Fruit fly (Drosophila melanogaster) whole organism, embryonic: ENCODE data around the gene mAChR-C.

ENCODE experiments used
- Abd-B ChIP-seq: fragments of 200-800 bp; sonication (Bioruptor generic); optimal IDR thresholded peaks from 2 replicates; lab custom pipeline; 2018; ENCODE audit warnings: missing biosample characterization, mild to moderate bottlenecking, missing genetic modification characterization, moderate library complexity
- Atf6 ChIP-seq: fragments of 200-800 bp; sonication (Bioruptor generic); IDR thresholded peaks from 2 replicates; pipeline ENCODE4 v1.3.6; 2022; ENCODE audit warnings: missing biosample characterization, missing genetic modification characterization
- BtbVII ChIP-seq: fragments of 200-800 bp; sonication (Bioruptor generic); optimal IDR thresholded peaks from 3 replicates; lab custom pipeline; 2017; ENCODE audit warnings: missing biosample characterization, mild to moderate bottlenecking, missing genetic modification characterization
- CG10147 ChIP-seq: fragments of 200-800 bp; sonication (Bioruptor generic); optimal IDR thresholded peaks from 2 replicates; lab custom pipeline; 2019; ENCODE audit warnings: missing biosample characterization, mild to moderate bottlenecking, missing genetic modification characterization, moderate library complexity
- CG10366 ChIP-seq: fragments of 200-800 bp; sonication (Bioruptor generic); IDR thresholded peaks from 2 replicates; pipeline ENCODE4 v1.3.6; 2022; ENCODE audit warnings: missing biosample characterization, missing genetic modification characterization
- CG14050 ChIP-seq: fragments of 200-800 bp; sonication (Bioruptor generic); IDR thresholded peaks from 3 replicates; pipeline ENCODE4 v1.3.6; 2022; ENCODE audit warnings: missing biosample characterization, missing genetic modification characterization
- CG14441 ChIP-seq: fragments of 200-800 bp; sonication (Bioruptor generic); IDR thresholded peaks from 2 replicates; pipeline ENCODE4 v1.3.6; 2022; ENCODE audit warnings: missing biosample characterization, missing genetic modification characterization
- CG14860 ChIP-seq: fragments of 200-800 bp; sonication (Bioruptor generic); IDR thresholded peaks from 3 replicates; pipeline ENCODE4 v1.3.6; 2022; ENCODE audit warnings: missing biosample characterization, missing genetic modification characterization; ENCODE audit not compliant: partially characterized antibody
- CG15269 ChIP-seq: fragments of 200-800 bp; sonication (Bioruptor generic); optimal IDR thresholded peaks from 2 replicates; lab custom pipeline; 2018; ENCODE audit warnings: missing biosample characterization, mild to moderate bottlenecking, missing genetic modification characterization, moderate library complexity
- CG15514 ChIP-seq: fragments of 200-800 bp; sonication (Bioruptor generic); optimal IDR thresholded peaks from 3 replicates; lab custom pipeline; 2017; ENCODE audit warnings: missing biosample characterization, missing genetic modification characterization, mild to moderate bottlenecking, moderate library complexity, missing genetic modification reagents
- CG16815 ChIP-seq: fragments of 200-800 bp; sonication (Bioruptor generic); optimal IDR thresholded peaks from 3 replicates; lab custom pipeline; 2017; ENCODE audit warnings: missing biosample characterization, mild to moderate bottlenecking, missing genetic modification characterization
- CG17328 ChIP-seq: fragments of 200-800 bp; sonication (Bioruptor generic); IDR thresholded peaks from 2 replicates; pipeline ENCODE4 v1.3.6; 2022; ENCODE audit warnings: missing biosample characterization, missing genetic modification characterization
- CG18764 ChIP-seq: fragments of 200-800 bp; sonication (Bioruptor generic); optimal IDR thresholded peaks from 3 replicates; lab custom pipeline; 2016; ENCODE audit warnings: missing biosample characterization, missing genetic modification characterization
- CG2202 ChIP-seq: fragments of 200-800 bp; sonication (Bioruptor generic); optimal IDR thresholded peaks from 2 replicates; lab custom pipeline; 2018; ENCODE audit warnings: missing biosample characterization, mild to moderate bottlenecking, missing genetic modification characterization
- CG2678 ChIP-seq: fragments of 200-800 bp; sonication (Bioruptor generic); optimal IDR thresholded peaks from 3 replicates; lab custom pipeline; 2019; ENCODE audit warnings: missing biosample characterization, mild to moderate bottlenecking, missing genetic modification characterization, moderate library complexity
- CG2712 ChIP-seq: fragments of 200-800 bp; optimal IDR thresholded peaks from 3 replicates; lab custom pipeline; 2019; ENCODE audit warnings: missing biosample characterization, mild to moderate bottlenecking, missing genetic modification characterization, moderate library complexity
- CG4707 ChIP-seq: fragments of 200-800 bp; sonication (Bioruptor generic); optimal IDR thresholded peaks from 2 replicates; lab custom pipeline; 2018; ENCODE audit warnings: missing biosample characterization, mild to moderate bottlenecking, missing genetic modification characterization, moderate library complexity
- CG5953 ChIP-seq: fragments of 200-800 bp; sonication (Bioruptor generic); IDR thresholded peaks from 2 replicates; pipeline ENCODE4 v1.3.6; 2022; ENCODE audit warnings: missing biosample characterization, missing genetic modification characterization
- CG6654 ChIP-seq: fragments of 200-800 bp; sonication (Bioruptor generic); optimal IDR thresholded peaks from 2 replicates; lab custom pipeline; 2017; ENCODE audit warnings: missing biosample characterization, mild to moderate bottlenecking, missing genetic modification characterization
- CG6689 ChIP-seq: fragments of 200-800 bp; sonication (Bioruptor generic); IDR thresholded peaks from 2 replicates; pipeline ENCODE4 v1.3.6; 2022; ENCODE audit warnings: missing biosample characterization, missing genetic modification characterization
- CG8388 ChIP-seq: fragments of 200-800 bp; sonication (Bioruptor generic); optimal IDR thresholded peaks from 2 replicates; lab custom pipeline; 2019; ENCODE audit warnings: missing biosample characterization, mild to moderate bottlenecking, missing genetic modification characterization, moderate library complexity
- CkIIα-i1 ChIP-seq: fragments of 200-800 bp; sonication (Bioruptor generic); IDR thresholded peaks from 2 replicates; pipeline ENCODE4 v1.3.6; 2022; ENCODE audit warnings: missing biosample characterization, missing genetic modification characterization
- Drgx ChIP-seq: fragments of 200-800 bp; sonication (Bioruptor generic); IDR thresholded peaks from 2 replicates; pipeline ENCODE4 v1.3.6; 2022; ENCODE audit warnings: missing biosample characterization, missing genetic modification characterization
- GATAe ChIP-seq: fragments of 200-800 bp; sonication (Bioruptor generic); conservative IDR thresholded peaks from 2 replicates; pipeline ENCODE4 v1.3.6; 2022; ENCODE audit warnings: missing biosample characterization, missing genetic modification characterization
- HLH3B ChIP-seq: fragments of 200-800 bp; sonication (Bioruptor generic); IDR thresholded peaks from 2 replicates; pipeline ENCODE4 v1.3.6; 2022; ENCODE audit warnings: missing biosample characterization, missing genetic modification characterization
- HmgZ ChIP-seq: fragments of 200-800 bp; sonication (Bioruptor generic); optimal IDR thresholded peaks from 2 replicates; lab custom pipeline; 2018; ENCODE audit warnings: missing biosample characterization, mild to moderate bottlenecking, missing genetic modification characterization
- Hsf ChIP-seq: fragments of 200-800 bp; sonication (Bioruptor generic); optimal IDR thresholded peaks from 3 replicates; lab custom pipeline; 2016; ENCODE audit warnings: missing biosample characterization, missing genetic modification characterization
- Max ChIP-seq: fragments of 200-800 bp; sonication (Bioruptor generic); optimal IDR thresholded peaks from 2 replicates; lab custom pipeline; 2016; ENCODE audit warnings: missing biosample characterization, mild to moderate bottlenecking, missing genetic modification characterization
- Opbp ChIP-seq: fragments of 200-800 bp; sonication (Bioruptor generic); IDR thresholded peaks from 3 replicates; pipeline ENCODE4 v1.3.6; 2022; ENCODE audit warnings: missing biosample characterization, missing genetic modification characterization; ENCODE audit not compliant: partially characterized antibody
- Six4 ChIP-seq: fragments of 200-800 bp; sonication (Bioruptor generic); optimal IDR thresholded peaks from 2 replicates; lab custom pipeline; 2016; ENCODE audit warnings: missing biosample characterization, missing genetic modification characterization
- Sry-δ ChIP-seq: fragments of 200-800 bp; sonication (Bioruptor generic); optimal IDR thresholded peaks from 2 replicates; lab custom pipeline; 2016; ENCODE audit warnings: missing biosample characterization, missing genetic modification characterization
- Ssrp ChIP-seq: fragments of 200-800 bp; sonication (Bioruptor generic); optimal IDR thresholded peaks from 2 replicates; lab custom pipeline; 2018; ENCODE audit warnings: missing biosample characterization, mild to moderate bottlenecking, missing genetic modification characterization, moderate library complexity
- Xrp1 ChIP-seq: fragments of 200-800 bp; sonication (Bioruptor generic); IDR thresholded peaks from 2 replicates; pipeline ENCODE4 v1.3.6; 2022; ENCODE audit warnings: missing biosample characterization, missing genetic modification characterization
- amos ChIP-seq: fragments of 200-800 bp; sonication (Bioruptor generic); IDR thresholded peaks from 2 replicates; pipeline ENCODE4 v1.3.6; 2022; ENCODE audit warnings: missing biosample characterization, missing genetic modification characterization; ENCODE audit not compliant: partially characterized antibody
- cg ChIP-seq: fragments of 200-800 bp; sonication (Bioruptor generic); optimal IDR thresholded peaks from 3 replicates; lab custom pipeline; 2019; ENCODE audit warnings: missing biosample characterization, mild to moderate bottlenecking, missing genetic modification characterization, moderate library complexity
- dmrt11E ChIP-seq: fragments of 200-800 bp; sonication (Bioruptor generic); optimal IDR thresholded peaks from 3 replicates; lab custom pipeline; 2018; ENCODE audit warnings: missing biosample characterization, mild to moderate bottlenecking, missing genetic modification characterization, moderate library complexity
- dmrt99B ChIP-seq: fragments of 200-800 bp; sonication (Bioruptor generic); optimal IDR thresholded peaks from 2 replicates; lab custom pipeline; 2018; ENCODE audit warnings: missing biosample characterization, mild to moderate bottlenecking, missing genetic modification characterization, moderate library complexity
- ewg ChIP-seq: fragments of 200-800 bp; sonication (Bioruptor generic); optimal IDR thresholded peaks from 3 replicates; lab custom pipeline; 2017; ENCODE audit warnings: mild to moderate bottlenecking, missing biosample characterization, missing genetic modification reagents, missing genetic modification characterization
- fd96Cb ChIP-seq: fragments of 200-800 bp; sonication (Bioruptor generic); optimal IDR thresholded peaks from 2 replicates; lab custom pipeline; 2018; ENCODE audit warnings: missing biosample characterization, mild to moderate bottlenecking, missing genetic modification characterization, moderate library complexity
- gem ChIP-seq: fragments of 200-800 bp; sonication (Bioruptor generic); optimal IDR thresholded peaks from 2 replicates; lab custom pipeline; 2019; ENCODE audit warnings: missing biosample characterization, mild to moderate bottlenecking, missing genetic modification characterization, moderate library complexity
- inv ChIP-seq: fragments of 200-800 bp; sonication (Bioruptor generic); IDR thresholded peaks from 2 replicates; pipeline ENCODE4 v1.3.6; 2022; ENCODE audit warnings: missing biosample characterization, missing genetic modification characterization; ENCODE audit not compliant: partially characterized antibody
- otp ChIP-seq: fragments of 200-800 bp; sonication (Bioruptor generic); IDR thresholded peaks from 3 replicates; pipeline ENCODE4, ENCODE4 v1.3.6; 2022; ENCODE audit warnings: missing biosample characterization, missing genetic modification characterization
- prd ChIP-seq, 3 experiments: fragments of >200 bp in 2 of 3; fragments of 200-800 bp in 1 of 3; sonication (Bioruptor generic) in 1 of 3; optimal IDR thresholded peaks in 2 of 3; IDR thresholded peaks in 1 of 3; 2 replicates in 2 of 3; 3 replicates in 1 of 3; pipeline versions ENCODE4 v1.3.6 to Lab custom; 2017 to 2022; ENCODE audit warnings: missing biosample characterization in 1 of 3, missing genetic modification characterization in 1 of 3
- seq ChIP-seq: fragments of 200-800 bp; sonication (Bioruptor generic); IDR thresholded peaks from 2 replicates; pipeline ENCODE4 v1.3.6; 2022; ENCODE audit warnings: missing biosample characterization, missing genetic modification characterization
- sisA ChIP-seq: fragments of 200-800 bp; sonication (Bioruptor generic); IDR thresholded peaks from 2 replicates; pipeline ENCODE4 v1.3.6; 2022; ENCODE audit warnings: missing biosample characterization, missing genetic modification characterization
- slbo ChIP-seq: fragments of 200-800 bp; sonication (Bioruptor generic); IDR thresholded peaks from 2 replicates; pipeline ENCODE4 v1.3.6; 2022; ENCODE audit warnings: missing biosample characterization, missing genetic modification characterization
- so ChIP-seq: fragments of 200-800 bp; sonication (Bioruptor generic); IDR thresholded peaks from 3 replicates; pipeline ENCODE4 v1.3.6; 2022; ENCODE audit warnings: missing biosample characterization, missing genetic modification characterization
- stc ChIP-seq: fragments of 200-800 bp; sonication (Bioruptor generic); IDR thresholded peaks from 2 replicates; pipeline ENCODE4 v1.3.6; 2022; ENCODE audit warnings: missing biosample characterization, missing genetic modification characterization
- tgo ChIP-seq: fragments of 200-800 bp; sonication (Bioruptor generic); IDR thresholded peaks from 3 replicates; pipeline ENCODE4 v1.3.6; 2022; ENCODE audit warnings: missing biosample characterization, missing genetic modification characterization
- zfh1 ChIP-seq: fragments of 200-800 bp; sonication (Bioruptor generic); IDR thresholded peaks from 3 replicates; pipeline ENCODE4 v1.3.6; 2022; ENCODE audit warnings: missing biosample characterization, missing genetic modification characterization

Gene mAChR-C

DNA sequence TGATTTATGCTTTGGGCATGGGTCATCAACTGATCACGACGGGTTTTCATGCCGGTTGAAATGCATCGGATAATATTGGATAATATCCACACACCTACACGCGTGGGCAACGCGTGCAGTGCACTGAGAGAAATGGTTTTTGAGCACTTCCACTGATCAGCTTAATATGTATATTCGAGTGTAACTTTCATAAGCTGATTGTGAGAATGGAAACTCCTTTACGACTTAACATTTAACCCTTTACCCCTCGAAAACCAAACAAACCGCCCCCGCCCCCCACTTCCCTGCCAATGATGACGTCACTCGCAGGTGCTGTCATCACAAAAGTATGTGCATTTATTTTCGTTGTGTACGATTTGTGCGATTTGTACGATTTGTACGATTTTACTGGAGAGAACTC lies 37.7 kb downstream of the mAChR-C start (continued):
- TF ChIP-seq ewg (GFP tag; lab: Kevin White, UChicago) (peak; percentile 2), Ssrp (tag; lab: Kevin White, UChicago) (peak; percentile 42), CG10366 (GFP tag; lab: Robert Waterston, UW) (peak; percentile 43), cg (no peak), prd (optimal IDR thresholded peaks at IDR 0.05; lab: Kevin White, UChicago) (no peak), prd (GFP tag; IDR thresholded peaks at IDR 0.05; lab: Robert Waterston, UW) (peak; percentile 37; the same call in 1 of the 3 replicates), CG15514 (no peak), so (GFP tag; lab: Robert Waterston, UW) (no peak), Xrp1 (GFP tag; lab: Robert Waterston, UW) (0 out of 2 replicates have a peak, but pooled peaks have one; percentile 45), CG14050 (GFP tag; lab: Robert Waterston, UW) (peak; percentile 38; the same call in 2 of the 3 replicates), Max (GFP tag; lab: Kevin White, UChicago) (no peak), Atf6 (peak; percentile 42; the same call in 1 of the 2 replicates), CG2678 (peak; percentile 6), Sry-δ (GFP tag; lab: Kevin White, UChicago) (no peak), CG14441 (GFP tag; lab: Robert Waterston, UW) (no peak), dmrt99B (tag; lab: Kevin White, UChicago) (peak; percentile 49), Six4 (no peak), GATAe (GFP tag; lab: Robert Waterston, UW) (no peak), zfh1 (GFP tag; lab: Robert Waterston, UW) (no peak), CG5953 (GFP tag; lab: Robert Waterston, UW) (peak; percentile 42; the same call in 1 of the 2 replicates), fd96Cb (tag; lab: Kevin White, UChicago) (no peak), CG10147 (GFP tag; lab: Kevin White, UChicago) (no peak), Hsf (GFP tag; lab: Kevin White, UChicago) (no peak), CG16815 (no peak), slbo (GFP tag; lab: Robert Waterston, UW) (no peak), tgo (no peak), HLH3B (GFP tag; lab: Robert Waterston, UW) (0 out of 2 replicates have a peak, but pooled peaks have one; percentile 19), CG2202 (tag; lab: Kevin White, UChicago) (no peak), seq (GFP tag; lab: Robert Waterston, UW) (peak; percentile 21; the same call in 1 of the 2 replicates), CG6654 (GFP tag; lab: Kevin White, UChicago) (no peak), inv (GFP tag; lab: Robert Waterston, UW) (no peak), CG15269 (tag; lab: Kevin White, UChicago) (no peak), BtbVII (no peak), Opbp (no peak), otp (0 out of 3 replicates have a peak, but pooled peaks have one; percentile 29), CG8388 (GFP tag; lab: Kevin White, UChicago) (peak; percentile 7), CG4707 (GFP tag; lab: Kevin White, UChicago) (no peak), Drgx (GFP tag; lab: Robert Waterston, UW) (0 out of 2 replicates have a peak, but pooled peaks have one; percentile 21), CG6689 (GFP tag; lab: Robert Waterston, UW) (peak; percentile 28), dmrt11E (no peak), HmgZ (tag; lab: Kevin White, UChicago) (no peak), CkIIα-i1 (GFP tag; lab: Robert Waterston, UW) (no peak), Abd-B (GFP tag; lab: Kevin White, UChicago) (peak; percentile 20), CG14860 (GFP tag; lab: Robert Waterston, UW) (no peak), CG17328 (GFP tag; lab: Robert Waterston, UW) (0 out of 2 replicates have a peak, but pooled peaks have one; percentile 31), stc (GFP tag; lab: Robert Waterston, UW) (0 out of 2 replicates have a peak, but pooled peaks have one; percentile 22), sisA (GFP tag; lab: Robert Waterston, UW) (peak; percentile 31; the same call in 1 of the 2 replicates), CG18764 (no peak), amos (GFP tag; lab: Robert Waterston, UW) (no peak), CG2712 (tag; lab: Kevin White, UChicago) (no peak), gem (tag; lab: Kevin White, UChicago) (peak; percentile 15)
